Worm (Caenorhabditis elegans) whole organism, L4/young adult: ENCODE results near the gene srx-120.

Experiments used
- W03F9.2 ChIP-seq: fragments of 150-350 bp; optimal IDR thresholded peaks from 2 replicates; lab custom pipeline; 2014; ENCODE audit warnings: missing biosample characterization, missing genetic modification characterization
- dao-5 ChIP-seq: sonication (generic microtip); optimal IDR thresholded peaks from 2 replicates; lab custom pipeline; 2016; ENCODE audit warnings: missing genotype, missing genetic modification characterization, moderate library complexity, missing compliant biosample characterization
- him-1 ChIP-seq: sonication (generic microtip); optimal IDR thresholded peaks from 2 replicates; lab custom pipeline; 2016; ENCODE audit warnings: missing genotype, missing genetic modification reagents, missing genetic modification characterization, missing compliant biosample characterization

The srx-120 gene

DNA sequence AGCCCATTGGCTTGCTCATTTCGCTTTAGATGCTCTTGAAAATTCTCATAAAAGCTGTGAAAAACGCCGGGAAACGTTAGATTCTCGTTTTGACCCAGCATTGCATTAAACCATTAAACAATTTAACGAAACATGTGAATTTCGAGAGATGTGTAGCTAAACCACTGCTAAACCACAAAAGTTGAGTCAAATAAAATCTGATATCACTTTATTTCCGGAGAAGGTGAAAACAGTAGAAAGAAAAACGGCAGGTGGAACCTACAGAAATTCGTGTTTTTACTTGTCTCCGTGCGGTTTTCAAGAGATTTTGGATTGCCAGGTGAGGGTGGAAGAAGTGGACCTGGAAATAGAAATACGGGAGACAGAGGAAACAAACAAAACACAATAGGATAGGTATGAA, 13.5 kb downstream of the srx-120 start, which contains the start of gene F49C5.9:
Gene F49C5.9 (minus strand): TSS at position 101 of the 400 bp plus-strand sequence.
- TF ChIP-seq W03F9.2 (tag; lab: Kevin White, UChicago): no peak
- no peak for TF ChIP-seq dao-5 (tag; lab: Kevin White, UChicago)
- TF ChIP-seq him-1 (tag; lab: Kevin White, UChicago): no peak

- TF ChIP-seq W03F9.2 (tag; lab: Kevin White, UChicago): no peak
- TF ChIP-seq dao-5 (tag; lab: Kevin White, UChicago): no peak
- TF ChIP-seq him-1 (tag; lab: Kevin White, UChicago): no peak
Observed at ce11 chrII:12546413-12546812, 15.4 kb downstream of the srx-120 start, which contains the start of the genes F49C5.5 and F49C5.10. Gene F49C5.5 (minus strand): TSS chrII:12546513. Gene F49C5.10 (plus strand): TSS chrII:12546756.

ce11 chrII:12547547-12547946, 16.5 kb downstream of the srx-120 start, which contains the start of gene F49C5.16:
Gene F49C5.16 (plus strand): TSS chrII:12547847.
- TF ChIP-seq W03F9.2 (tag; lab: Kevin White, UChicago) (no peak), dao-5 (tag; lab: Kevin White, UChicago) (no peak), him-1 (tag; lab: Kevin White, UChicago) (no peak)

DNA sequence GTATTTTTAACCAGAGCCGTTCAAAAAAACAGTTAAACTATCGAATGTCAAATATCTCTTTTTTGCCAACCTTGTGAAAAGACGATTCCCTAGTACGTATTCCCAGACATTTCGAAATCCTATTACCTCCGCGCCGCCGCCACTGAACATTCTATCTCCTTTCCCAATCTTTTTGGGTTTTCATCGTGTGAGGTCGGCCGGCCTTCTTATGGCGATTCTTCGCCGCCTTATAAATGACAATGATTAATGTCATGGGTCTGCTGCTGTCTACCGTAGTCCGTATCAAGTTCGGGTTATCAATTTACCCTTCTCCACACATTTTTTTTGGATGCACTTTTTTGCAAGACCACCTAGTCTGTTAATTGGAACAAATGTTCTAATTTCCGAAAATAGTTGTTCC, 18.6 kb downstream of the srx-120 start:
- TF ChIP-seq W03F9.2 (tag; lab: Kevin White, UChicago): no peak
- no peak for TF ChIP-seq dao-5 (tag; lab: Kevin White, UChicago)

DNA sequence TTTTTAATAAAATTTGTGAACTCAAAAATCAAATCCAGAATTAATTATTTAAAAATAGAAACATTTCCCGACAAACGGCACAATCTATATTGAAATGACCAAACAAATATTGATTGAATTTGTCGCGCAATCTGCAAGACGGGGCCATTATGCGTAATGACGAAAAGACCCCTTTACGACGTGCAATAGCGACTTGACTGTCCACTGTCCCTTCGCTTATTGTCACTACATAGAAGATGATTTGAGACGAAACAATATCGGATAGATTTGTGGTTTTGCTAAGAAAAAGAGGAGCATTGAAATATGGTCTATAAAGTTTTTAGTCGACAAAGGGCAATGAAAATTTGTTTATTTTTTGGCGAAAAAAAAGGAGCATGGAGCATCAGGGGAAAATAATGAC, 19.9 kb downstream of the srx-120 start:
- no peak for TF ChIP-seq him-1 (tag; lab: Kevin White, UChicago)
- no peak for TF ChIP-seq W03F9.2 (tag; lab: Kevin White, UChicago)
- TF ChIP-seq dao-5 (tag; lab: Kevin White, UChicago): no peak

DNA sequence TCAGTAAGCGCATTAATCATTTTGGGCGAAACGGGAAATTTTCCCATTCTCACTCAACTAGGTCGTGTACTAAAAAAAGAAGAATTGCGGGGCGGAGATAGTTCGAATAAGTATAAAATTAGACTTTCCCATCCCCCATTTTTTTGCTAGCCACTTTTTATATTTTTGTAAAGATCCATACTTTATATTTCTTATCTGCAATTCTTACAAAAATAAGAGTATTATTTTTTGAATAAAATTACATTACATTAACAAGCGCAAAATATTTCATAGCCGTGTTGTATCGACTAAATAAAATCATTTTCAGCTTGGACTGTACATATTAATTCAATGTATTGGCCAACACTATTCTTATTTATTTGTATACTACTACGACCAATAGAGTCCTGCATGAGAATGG, 24.5 kb downstream of the srx-120 start, which contains the start of gene F49C5.11:
Gene F49C5.11 (plus strand): TSS at position 301 of the 400 bp plus-strand sequence.
- TF ChIP-seq dao-5 (tag; lab: Kevin White, UChicago) (no peak), W03F9.2 (tag; lab: Kevin White, UChicago) (no peak)

ce11 chrII:12560210-12560609, 29.2 kb downstream of the srx-120 start, which contains the start of gene F49C5.12:
Gene F49C5.12 (minus strand): TSS chrII:12560310.
- TF ChIP-seq W03F9.2 (tag; lab: Kevin White, UChicago) (no peak), him-1 (tag; lab: Kevin White, UChicago) (no peak), dao-5 (tag; lab: Kevin White, UChicago) (no peak)

DNA sequence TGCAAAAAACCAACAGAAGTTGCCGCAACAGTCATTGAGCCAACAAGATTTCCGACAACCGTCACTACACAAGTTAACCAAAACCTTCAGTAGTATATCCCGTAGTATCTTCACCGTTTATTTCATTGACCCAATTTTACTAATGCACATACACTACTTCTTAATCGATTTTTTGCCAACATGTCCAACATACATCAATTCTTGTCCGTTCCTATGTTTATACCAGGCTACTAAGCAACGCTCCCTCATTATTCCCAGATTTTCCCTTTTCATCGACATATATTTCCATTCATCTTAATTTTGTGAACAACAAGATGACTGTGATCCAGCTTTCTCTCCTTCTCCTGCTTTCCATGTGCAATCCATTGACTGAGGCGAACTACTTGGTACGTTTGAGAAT, 34.8 kb downstream of the srx-120 start, which contains the start of gene F49C5.7:
Gene F49C5.7 (plus strand): TSS at position 301 of the 400 bp plus-strand sequence.
- TF ChIP-seq him-1 (tag; lab: Kevin White, UChicago): no peak
- no peak for TF ChIP-seq W03F9.2 (tag; lab: Kevin White, UChicago)
- TF ChIP-seq dao-5 (tag; lab: Kevin White, UChicago): no peak

DNA sequence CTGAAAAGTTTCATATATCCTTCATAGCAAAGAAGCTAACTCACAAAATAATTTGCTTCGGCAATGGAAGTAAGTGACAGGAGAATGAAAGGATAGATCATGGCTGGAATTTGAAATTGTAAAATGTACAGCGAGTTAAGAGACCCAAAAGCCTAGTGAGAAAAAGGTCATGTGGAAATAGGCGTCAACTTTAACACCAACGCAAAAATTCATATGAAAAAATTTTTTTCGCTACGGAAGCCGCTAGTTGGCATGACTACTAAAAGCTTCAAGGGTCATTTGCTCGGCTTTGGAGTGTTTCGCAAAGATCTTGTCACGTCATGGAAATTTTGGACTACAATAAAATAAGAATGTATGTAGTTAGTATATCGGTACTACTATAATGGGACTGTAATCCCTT, 39.5 kb downstream of the srx-120 start, which contains the start of gene Y38E10A.1:
Gene Y38E10A.1 (minus strand): TSS at position 101 of the 400 bp plus-strand sequence.
- TF ChIP-seq W03F9.2 (tag; lab: Kevin White, UChicago) (no peak), him-1 (tag; lab: Kevin White, UChicago) (no peak), dao-5 (tag; lab: Kevin White, UChicago) (no peak)

- no peak for TF ChIP-seq dao-5 (tag; lab: Kevin White, UChicago)
- no peak for TF ChIP-seq him-1 (tag; lab: Kevin White, UChicago)
- no peak for TF ChIP-seq W03F9.2 (tag; lab: Kevin White, UChicago)
Observed at ce11 chrII:12572760-12573159, 41.7 kb downstream of the srx-120 start, which contains the start of gene Y38E10A.35. Gene Y38E10A.35 (minus strand): TSS chrII:12572860.

DNA sequence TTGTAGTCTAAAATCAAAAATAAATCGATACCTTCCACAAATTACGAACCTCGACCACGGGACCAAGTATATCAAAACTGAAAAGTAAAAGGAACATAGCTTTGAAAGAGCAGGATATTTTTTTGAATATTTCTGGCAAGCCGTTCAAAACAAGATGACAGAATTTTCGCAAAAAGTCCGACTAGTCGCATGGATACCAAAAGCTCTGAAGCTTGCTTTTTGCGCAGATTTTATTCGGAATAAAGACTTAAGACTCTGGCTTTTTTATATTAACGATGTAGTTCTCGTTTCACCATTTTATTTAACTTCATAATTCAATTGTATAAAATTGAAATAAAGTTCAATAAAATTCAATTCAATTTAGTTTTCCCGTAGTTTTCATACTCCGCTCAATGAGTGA, 42.5 kb downstream of the srx-120 start, which contains the start of gene Y38E10A.2:
Gene Y38E10A.2 (minus strand): TSS at position 101 of the 400 bp plus-strand sequence.
- TF ChIP-seq him-1 (tag; lab: Kevin White, UChicago): no peak
- no peak for TF ChIP-seq W03F9.2 (tag; lab: Kevin White, UChicago)
- no peak for TF ChIP-seq dao-5 (tag; lab: Kevin White, UChicago)

- TF ChIP-seq dao-5 (tag; lab: Kevin White, UChicago) (no peak), W03F9.2 (tag; lab: Kevin White, UChicago) (no peak), him-1 (tag; lab: Kevin White, UChicago) (no peak)
Observed at ce11 chrII:12574668-12575067, 43.6 kb downstream of the srx-120 start, which contains the start of gene Y38E10A.3. Gene Y38E10A.3 (minus strand): TSS chrII:12574768.

- TF ChIP-seq him-1 (tag; lab: Kevin White, UChicago) (no peak), dao-5 (tag; lab: Kevin White, UChicago) (no peak), W03F9.2 (tag; lab: Kevin White, UChicago) (no peak)
Observed at ce11 chrII:12577754-12578153, 46.7 kb downstream of the srx-120 start, which contains the start of gene clec-8. Gene clec-8 (minus strand): TSS chrII:12578061.

DNA sequence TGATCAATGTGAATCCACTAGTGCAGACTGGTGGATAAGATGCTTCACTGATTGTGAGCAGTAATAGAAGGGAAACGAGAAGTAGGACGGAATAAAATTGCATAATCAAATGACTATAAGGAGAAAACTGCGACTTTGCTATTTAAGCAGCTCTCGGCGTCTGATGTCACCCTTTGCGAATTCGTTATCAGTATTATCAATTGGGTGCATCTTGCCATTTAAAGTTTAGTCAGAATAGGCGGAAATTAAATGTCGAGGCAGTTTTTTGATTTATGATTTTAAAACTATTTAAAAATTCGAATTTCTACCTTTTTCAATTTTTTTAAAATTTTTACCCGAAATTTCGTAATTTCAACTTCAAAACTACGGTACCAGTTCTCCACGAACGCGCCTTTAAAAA, 49.9 kb downstream of the srx-120 start, which contains the start of gene clec-4:
Gene clec-4 (minus strand): TSS at position 162 of the 400 bp plus-strand sequence.
- TF ChIP-seq him-1 (tag; lab: Kevin White, UChicago) (no peak), dao-5 (tag; lab: Kevin White, UChicago) (no peak), W03F9.2 (tag; lab: Kevin White, UChicago) (no peak)
